Fruit fly (Drosophila melanogaster) whole organism, wandering third instar larva: ENCODE results near the gene CG6026.

Experiments
- Abd-B ChIP-seq: fragments of >200 bp; optimal IDR thresholded peaks from 2 replicates; lab custom pipeline; 2017; ENCODE audit warnings: missing biosample characterization, missing genetic modification characterization
- CG32264 ChIP-seq: fragments of 200-800 bp; sonication (Bioruptor generic); optimal IDR thresholded peaks from 2 replicates; lab custom pipeline; 2016; ENCODE audit warnings: missing biosample characterization, missing genetic modification characterization
- CG9705 ChIP-seq: fragments of 200-800 bp; sonication (Bioruptor generic); optimal IDR thresholded peaks from 2 replicates; lab custom pipeline; 2018; ENCODE audit warnings: missing biosample characterization, mild to moderate bottlenecking, missing genetic modification characterization
- CrebA ChIP-seq: fragments of 200-800 bp; sonication (Bioruptor generic); optimal IDR thresholded peaks from 2 replicates; lab custom pipeline; 2016; ENCODE audit warnings: missing biosample characterization, mild to moderate bottlenecking, missing genetic modification characterization, borderline replicate concordance
- Dfd ChIP-seq: fragments of >200 bp; optimal IDR thresholded peaks from 2 replicates; lab custom pipeline; 2017; ENCODE audit warnings: missing biosample characterization, missing genetic modification characterization
- Dif ChIP-seq: fragments of 200-275, 200-300 bp; sonication (Bioruptor generic); optimal IDR thresholded peaks from 2 replicates; lab custom pipeline; 2018; ENCODE audit warnings: missing biosample characterization, missing genetic modification characterization; ENCODE audit not compliant: partially characterized antibody
- GATAd ChIP-seq: sonication (Bioruptor generic); optimal IDR thresholded peaks from 2 replicates; lab custom pipeline; 2016; ENCODE audit warnings: missing biosample characterization, missing genetic modification characterization
- HLH106 ChIP-seq: fragments of 200-800 bp; optimal IDR thresholded peaks from 3 replicates; lab custom pipeline; 2019; ENCODE audit warnings: missing biosample characterization, mild to moderate bottlenecking, missing genetic modification characterization, moderate library complexity
- Hnf4 ChIP-seq: fragments of 200-800 bp; sonication (Bioruptor generic); optimal IDR thresholded peaks from 2 replicates; lab custom pipeline; 2016; ENCODE audit warnings: missing biosample characterization, mild to moderate bottlenecking, missing genetic modification characterization
- Hr78 ChIP-seq: fragments of >200 bp; optimal IDR thresholded peaks from 2 replicates; lab custom pipeline; 2017; ENCODE audit warnings: missing biosample characterization, missing genetic modification characterization
- Hr83 ChIP-seq: fragments of 200-300 bp; sonication (Bioruptor generic); optimal IDR thresholded peaks from 2 replicates; lab custom pipeline; 2016; ENCODE audit warnings: missing biosample characterization, mild to moderate bottlenecking, missing genetic modification characterization, moderate library complexity; ENCODE audit not compliant: poor library complexity, severe bottlenecking
- Jra ChIP-seq: sonication (Bioruptor generic); optimal IDR thresholded peaks from 2 replicates; lab custom pipeline; 2016; ENCODE audit warnings: missing biosample characterization, missing genetic modification characterization
- Mio ChIP-seq: sonication (Bioruptor generic); optimal IDR thresholded peaks from 2 replicates; lab custom pipeline; 2016; ENCODE audit warnings: missing biosample characterization, missing genetic modification characterization
- Myc ChIP-seq: fragments of >200 bp; optimal IDR thresholded peaks from 2 replicates; lab custom pipeline; 2017
- N ChIP-seq: fragments of >200 bp; optimal IDR thresholded peaks from 2 replicates; lab custom pipeline; 2018; ENCODE audit warnings: missing biosample characterization, missing external identifiers, missing genetic modification characterization
- OdsH ChIP-seq: fragments of 200-800 bp; sonication (Bioruptor generic); optimal IDR thresholded peaks from 2 replicates; lab custom pipeline; 2016; ENCODE audit warnings: missing biosample characterization, mild to moderate bottlenecking, missing genetic modification characterization
- Rel ChIP-seq, 2 experiments: fragments of 200-800 bp; sonication (Bioruptor generic) in 1 of 2; optimal IDR thresholded peaks; 2 replicates in 1 of 2; 3 replicates in 1 of 2; lab custom pipeline; 2016 to 2019; ENCODE audit warnings: mild to moderate bottlenecking in 2 of 2, missing biosample characterization in 2 of 2, missing genetic modification characterization in 2 of 2, moderate library complexity in 1 of 2
- Sp1 ChIP-seq: fragments of 200-800 bp; sonication (Bioruptor generic); optimal IDR thresholded peaks from 3 replicates; lab custom pipeline; 2019; ENCODE audit warnings: missing biosample characterization, mild to moderate bottlenecking, missing genetic modification characterization, moderate library complexity
- Vsx2 ChIP-seq: fragments of 200-300, 225-300 bp; sonication (Bioruptor generic); optimal IDR thresholded peaks from 2 replicates; lab custom pipeline; 2018; ENCODE audit warnings: missing biosample characterization, missing genetic modification characterization; ENCODE audit not compliant: partially characterized antibody
- br ChIP-seq: fragments of 200-800 bp; sonication (Bioruptor generic); optimal IDR thresholded peaks from 2 replicates; lab custom pipeline; 2016; ENCODE audit warnings: missing biosample characterization, missing genetic modification characterization
- brk ChIP-seq: fragments of 200-800 bp; sonication (Bioruptor generic); optimal IDR thresholded peaks from 2 replicates; lab custom pipeline; 2016; ENCODE audit warnings: missing biosample characterization, mild to moderate bottlenecking, missing genetic modification characterization
- dl ChIP-seq, 2 experiments: fragments of 175-275, 200-275 bp in 1 of 2; fragments of 200-275 bp in 1 of 2; sonication (Bioruptor generic); optimal IDR thresholded peaks; lab custom pipeline; 2018; ENCODE audit warnings: mild to moderate bottlenecking in 2 of 2, missing biosample characterization in 2 of 2, missing genetic modification characterization in 2 of 2, moderate library complexity in 2 of 2; ENCODE audit not compliant: partially characterized antibody in 2 of 2, insufficient read depth in 1 of 2
- dmrt93B ChIP-seq: fragments of 200-800 bp; sonication (Bioruptor generic); optimal IDR thresholded peaks from 2 replicates; lab custom pipeline; 2018; ENCODE audit warnings: missing biosample characterization, mild to moderate bottlenecking, missing genetic modification characterization
- dsf ChIP-seq: sonication (Bioruptor generic); optimal IDR thresholded peaks from 2 replicates; lab custom pipeline; 2016; ENCODE audit warnings: missing biosample characterization, missing genetic modification characterization, borderline replicate concordance
- ey ChIP-seq: fragments of 200-800 bp; sonication (Bioruptor generic); optimal IDR thresholded peaks from 2 replicates; lab custom pipeline; 2016; ENCODE audit warnings: missing biosample characterization, missing genetic modification characterization
- foxo ChIP-seq, 2 experiments: fragments of 200-800 bp; sonication (Bioruptor generic); optimal IDR thresholded peaks; 2 replicates in 1 of 2; 3 replicates in 1 of 2; lab custom pipeline; 2016 to 2017; ENCODE audit warnings: missing biosample characterization in 2 of 2, missing genetic modification characterization in 2 of 2
- fru ChIP-seq: fragments of 200-800 bp; sonication (Bioruptor generic); optimal IDR thresholded peaks from 3 replicates; lab custom pipeline; 2016; ENCODE audit warnings: missing biosample characterization, mild to moderate bottlenecking, missing genetic modification characterization
- h ChIP-seq: fragments of 200-800 bp; sonication (Bioruptor generic); optimal IDR thresholded peaks from 3 replicates; lab custom pipeline; 2016; ENCODE audit warnings: missing biosample characterization, mild to moderate bottlenecking, missing genetic modification characterization
- jim ChIP-seq: fragments of 175-275, 200-325 bp; sonication (Bioruptor generic); optimal IDR thresholded peaks from 2 replicates; lab custom pipeline; 2016; ENCODE audit warnings: missing biosample characterization, mild to moderate bottlenecking, missing genetic modification characterization
- lola ChIP-seq: fragments of >200 bp; optimal IDR thresholded peaks from 2 replicates; lab custom pipeline; 2017; ENCODE audit warnings: missing biosample characterization, missing genetic modification characterization
- pan ChIP-seq: fragments of >200 bp; optimal IDR thresholded peaks from 2 replicates; lab custom pipeline; 2017
- psq ChIP-seq: fragments of 200-800 bp; sonication (Bioruptor generic); optimal IDR thresholded peaks from 3 replicates; lab custom pipeline; 2017; ENCODE audit warnings: missing biosample characterization, mild to moderate bottlenecking, missing genetic modification characterization, moderate library complexity
- rgr ChIP-seq: fragments of 200-800 bp; sonication (Bioruptor generic); optimal IDR thresholded peaks from 3 replicates; lab custom pipeline; 2016; ENCODE audit warnings: missing biosample characterization, mild to moderate bottlenecking, missing genetic modification characterization
- sage ChIP-seq: fragments of 200-800 bp; sonication (Bioruptor generic); optimal IDR thresholded peaks from 2 replicates; lab custom pipeline; 2016; ENCODE audit warnings: missing biosample characterization, mild to moderate bottlenecking, missing genetic modification characterization
- sv ChIP-seq: fragments of 200-800 bp; sonication (Bioruptor generic); optimal IDR thresholded peaks from 3 replicates; lab custom pipeline; 2016; ENCODE audit warnings: missing biosample characterization, missing genetic modification characterization
- tai ChIP-seq: sonication (Bioruptor generic); optimal IDR thresholded peaks from 2 replicates; lab custom pipeline; 2016; ENCODE audit warnings: missing biosample characterization, missing genetic modification characterization
- usp ChIP-seq: fragments of >200 bp; optimal IDR thresholded peaks from 2 replicates; lab custom pipeline; 2017; ENCODE audit warnings: missing biosample characterization, missing genetic modification characterization
- woc ChIP-seq: sonication (Bioruptor generic); optimal IDR thresholded peaks from 2 replicates; lab custom pipeline; 2016; ENCODE audit warnings: missing biosample characterization, mild to moderate bottlenecking, missing genetic modification characterization

CG6026 gene

dm6 chr3R:19024761-19025160 lies 8.6 kb upstream of the CG6026 start, which contains the start of gene CG14285:
TSS of gene CG14285 (plus strand) at chr3R:19025099.
- TF ChIP-seq woc = no peak
- TF ChIP-seq dsf = no peak
- TF ChIP-seq Dif = no peak
- no peak for TF ChIP-seq dl (GFP tag; optimal IDR thresholded peaks at IDR 0.05; lab: Kevin White, UChicago; ENCODE audit: insufficient read depth in 1 of 2, partially characterized antibody in 2 of 2)
- no peak for TF ChIP-seq pan (lab: Kevin White, UChicago)
- no peak for TF ChIP-seq OdsH (GFP tag; lab: Kevin White, UChicago)
- no peak for TF ChIP-seq lola (GFP tag; lab: Kevin White, UChicago)

dm6 chr3R:19027165-19027564 lies 6.2 kb upstream of the CG6026 start, which contains the start of gene NP15.6:
TSS of gene NP15.6 (plus strand) at chr3R:19027368.
- no peak for TF ChIP-seq CG9705
- no peak for TF ChIP-seq GATAd
- TF ChIP-seq psq (GFP tag; lab: Kevin White, UChicago) = no peak
- TF ChIP-seq sv (GFP tag; lab: Kevin White, UChicago) = no peak
- no peak for TF ChIP-seq Dif
- TF ChIP-seq foxo (GFP tag; optimal IDR thresholded peaks at IDR 0.05; lab: Kevin White, UChicago) = no peak

- TF ChIP-seq Jra = no peak
- no peak for TF ChIP-seq GATAd
- TF ChIP-seq woc = no peak
- TF ChIP-seq OdsH (GFP tag; lab: Kevin White, UChicago) = peak; percentile 83
- peak; percentile 55 for TF ChIP-seq Sp1
- TF ChIP-seq jim (GFP tag; lab: Kevin White, UChicago) = no peak
- no peak for TF ChIP-seq Dfd
- TF ChIP-seq Myc (lab: Kevin White, UChicago) = no peak
- TF ChIP-seq pan (lab: Kevin White, UChicago) = no peak
- TF ChIP-seq br (GFP tag; lab: Kevin White, UChicago) = peak; percentile 80
- peak; percentile 54 for TF ChIP-seq psq (GFP tag; lab: Kevin White, UChicago)
- peak; percentile 73 for TF ChIP-seq fru (GFP tag; lab: Kevin White, UChicago)
- peak; percentile 96 for TF ChIP-seq Hr83 (GFP tag; lab: Kevin White, UChicago)
- no peak for TF ChIP-seq dl (GFP tag; optimal IDR thresholded peaks at IDR 0.05; lab: Kevin White, UChicago; ENCODE audit: insufficient read depth in 1 of 2, partially characterized antibody in 2 of 2)
- TF ChIP-seq tai = no peak
- TF ChIP-seq Abd-B = no peak
- TF ChIP-seq Hnf4 (GFP tag; lab: Kevin White, UChicago) = no peak
- peak in 1 of 2 experiments; percentile 94 for TF ChIP-seq foxo (GFP tag; optimal IDR thresholded peaks at IDR 0.05; lab: Kevin White, UChicago)
- no peak for TF ChIP-seq Hr78 (GFP tag; lab: Kevin White, UChicago)
- no peak for TF ChIP-seq Rel (GFP tag; optimal IDR thresholded peaks at IDR 0.05; lab: Kevin White, UChicago)
- peak; percentile 39 for TF ChIP-seq Rel (tag; optimal IDR thresholded peaks at IDR 0.05; lab: Kevin White, UChicago)
- no peak for TF ChIP-seq dsf
- TF ChIP-seq Mio = peak; percentile 25
- peak; percentile 86 for TF ChIP-seq ey (GFP tag; lab: Kevin White, UChicago)
- peak; percentile 69 for TF ChIP-seq sv (GFP tag; lab: Kevin White, UChicago)
- no peak for TF ChIP-seq usp (GFP tag; lab: Kevin White, UChicago)
- no peak for TF ChIP-seq N (GFP tag; lab: Kevin White, UChicago)
- TF ChIP-seq brk = no peak
- TF ChIP-seq CG32264 (GFP tag; lab: Kevin White, UChicago) = no peak
- TF ChIP-seq CrebA (GFP tag; lab: Kevin White, UChicago) = no peak
- TF ChIP-seq Vsx2 = no peak
- peak; percentile 44 for TF ChIP-seq CG9705
- TF ChIP-seq h (GFP tag; lab: Kevin White, UChicago) = peak; percentile 86
- TF ChIP-seq lola (GFP tag; lab: Kevin White, UChicago) = no peak
- no peak for TF ChIP-seq Dif
- TF ChIP-seq sage (GFP tag; lab: Kevin White, UChicago) = no peak
- TF ChIP-seq dmrt93B (GFP tag; lab: Kevin White, UChicago) = peak; percentile 42
- peak; percentile 91 for TF ChIP-seq rgr (GFP tag; lab: Kevin White, UChicago)
- peak; percentile 60 for TF ChIP-seq HLH106 (tag; lab: Kevin White, UChicago)
- TF ChIP-seq, all 38 proteins: peak for 16
Observed at dm6 chr3R:19028758-19029157, 4.6 kb upstream of the CG6026 start, which contains the start of the genes GatA and P5cr. TSS of gene GatA (minus strand) at chr3R:19028857. TSS of gene P5cr (plus strand) at chr3R:19028931.
